Fruit fly (Drosophila melanogaster): ENCODE measurements around the gene CRAT.

Gene CRAT

DNA sequence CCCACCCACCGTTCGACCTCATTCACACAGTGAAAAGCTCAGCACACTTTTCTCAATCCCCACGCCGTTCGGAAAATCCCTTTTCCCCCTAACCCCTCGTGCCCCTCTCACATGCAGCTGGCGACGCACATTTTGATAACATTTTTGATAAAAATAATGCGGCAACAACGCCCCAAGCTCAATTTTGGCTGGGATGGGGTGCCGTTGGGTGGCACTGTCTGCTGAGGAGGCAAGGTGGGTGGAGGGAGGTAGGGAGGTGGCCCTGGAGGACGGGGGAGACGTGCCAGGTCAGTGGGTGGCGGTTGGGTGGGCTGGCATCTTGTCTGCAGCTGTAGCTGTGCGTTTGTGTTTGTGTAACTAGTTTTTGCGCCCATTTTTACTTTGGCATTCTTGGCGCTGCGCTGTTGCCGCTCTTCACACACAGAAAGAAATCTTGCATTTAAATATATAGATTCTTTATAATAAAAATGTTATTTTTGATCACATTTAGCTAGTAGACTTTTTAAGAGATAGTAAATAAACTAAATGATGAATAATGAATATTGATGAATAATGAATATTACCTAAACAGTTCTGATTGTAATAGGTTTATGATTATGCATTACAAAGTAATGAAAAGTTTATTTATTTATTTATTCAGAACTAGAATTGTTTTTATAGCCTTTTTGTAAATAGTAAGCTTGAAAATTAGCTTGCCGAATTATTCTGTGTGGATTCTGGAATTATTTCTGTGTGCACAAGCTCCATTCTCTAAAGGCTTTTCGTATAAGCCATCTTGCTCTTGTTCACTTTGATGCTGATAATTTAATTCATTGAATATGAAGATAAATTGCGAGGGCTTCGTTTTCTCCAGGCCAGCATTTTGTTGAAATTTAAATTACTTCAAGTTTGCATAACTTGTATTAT lies 38.8 kb upstream of the CRAT start (continued):
- TF ChIP-seq CG6854 (GFP tag; optimal IDR thresholded peaks at IDR 0.05) (no peak), CG8632 (GFP tag; optimal IDR thresholded peaks at IDR 0.05) (no peak), Smox (GFP tag; optimal IDR thresholded peaks at IDR 0.05) (no peak), CG3919 (GFP tag; optimal IDR thresholded peaks at IDR 0.05) (peak; percentile 10), esn (GFP tag; optimal IDR thresholded peaks at IDR 0.05) (no peak), CG10631 (GFP tag; optimal IDR thresholded peaks at IDR 0.05) (peak; percentile 16), CG34406 (GFP tag; optimal IDR thresholded peaks at IDR 0.05) (no peak), achi (GFP tag; optimal IDR thresholded peaks at IDR 0.05) (peak; percentile 24), Hr4 (GFP tag; optimal IDR thresholded peaks at IDR 0.05) (peak; percentile 9), dac (GFP tag; optimal IDR thresholded peaks at IDR 0.05) (no peak), Hr38 (GFP tag; optimal IDR thresholded peaks at IDR 0.05) (no peak), dsx (GFP tag; optimal IDR thresholded peaks at IDR 0.05; ENCODE audit: poor library complexity, severe bottlenecking) (peak; percentile 8), Blimp-1 (GFP tag; optimal IDR thresholded peaks at IDR 0.05) (no peak), Met (GFP tag; optimal IDR thresholded peaks at IDR 0.05) (no peak), Eip93F (GFP tag; optimal IDR thresholded peaks at IDR 0.05) (no peak), fd85E (GFP tag; optimal IDR thresholded peaks at IDR 0.05) (no peak), CG31627 (GFP tag; optimal IDR thresholded peaks at IDR 0.05) (no peak), acj6 (GFP tag; optimal IDR thresholded peaks at IDR 0.05) (peak; percentile 31), Hr39 (GFP tag; optimal IDR thresholded peaks at IDR 0.05) (no peak), CG7368 (GFP tag; optimal IDR thresholded peaks at IDR 0.05) (no peak)

DNA sequence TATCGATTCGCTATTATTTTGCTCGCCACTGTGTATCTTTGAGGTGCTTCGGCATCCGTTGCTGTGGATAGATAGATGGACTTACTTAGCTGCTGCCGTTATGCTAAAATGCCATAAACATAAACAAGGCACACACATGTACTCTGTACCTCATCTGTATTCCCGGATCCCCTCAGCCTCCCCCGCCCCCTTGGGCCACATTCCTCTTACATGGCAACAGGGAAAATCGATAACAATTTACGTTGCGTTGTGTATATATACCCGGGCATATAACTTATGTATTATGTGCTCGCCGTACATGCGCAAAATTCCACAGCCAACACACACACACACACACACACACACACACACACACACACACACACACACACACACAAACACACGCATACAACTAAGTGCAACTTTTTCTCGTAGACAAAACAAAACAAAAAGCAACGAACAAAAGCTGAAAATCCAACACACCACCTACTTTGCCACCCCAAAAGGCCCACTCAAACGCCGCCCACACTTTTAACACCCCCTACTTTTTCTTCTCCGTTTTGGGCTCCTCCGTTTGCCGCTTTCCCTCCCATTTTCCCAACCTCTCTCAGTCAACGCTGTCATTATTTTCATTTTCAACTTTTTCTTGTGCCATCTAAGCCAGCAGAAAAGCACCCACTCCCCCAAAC lies 38.1 kb upstream of the CRAT start:
- TF ChIP-seq CG34406 (GFP tag; optimal IDR thresholded peaks at IDR 0.05): no peak
- peak; percentile 28 for TF ChIP-seq Eip78C (GFP tag)

DNA sequence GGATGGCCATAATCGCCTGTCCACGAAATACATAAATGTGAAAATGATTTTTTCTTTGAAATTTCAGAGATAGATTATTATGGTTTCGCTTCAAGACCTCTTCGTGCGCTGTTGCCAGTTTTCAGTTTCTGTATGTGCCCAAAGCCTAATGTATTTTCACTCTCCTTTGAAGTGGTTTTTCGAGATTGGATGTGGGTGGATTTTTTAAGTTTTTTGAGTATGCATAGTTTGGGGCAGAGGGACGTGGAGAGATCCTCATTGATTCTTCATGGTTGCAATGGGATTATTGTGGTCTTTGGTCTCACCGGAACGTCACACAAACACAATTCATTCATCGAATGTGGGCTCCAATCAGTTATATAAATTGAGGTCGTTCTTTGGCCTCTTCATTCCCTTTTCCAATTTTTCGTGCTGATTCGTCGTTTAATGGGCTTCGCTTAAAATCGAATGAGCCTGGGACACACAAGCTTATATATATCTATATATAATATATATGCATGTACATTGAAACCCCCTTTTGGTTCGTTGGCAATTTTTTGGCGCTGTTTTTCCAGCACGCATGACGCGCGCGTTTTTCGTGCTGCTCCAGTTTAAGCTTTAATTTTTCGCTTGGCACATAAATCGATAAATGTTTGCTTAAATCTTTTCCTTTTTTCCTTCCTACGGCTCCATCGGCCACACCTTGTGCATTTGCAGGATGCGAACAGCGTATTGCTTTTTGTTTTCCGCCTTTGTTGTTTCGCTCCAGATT lies 35.8 kb upstream of the CRAT start:
- TF ChIP-seq CG6163 (GFP tag; IDR thresholded peaks at IDR 0.05) (no peak), CG8319 (GFP tag; optimal IDR thresholded peaks at IDR 0.05) (no peak), CG8632 (GFP tag; optimal IDR thresholded peaks at IDR 0.05) (no peak), Sox14 (GFP tag; optimal IDR thresholded peaks at IDR 0.05) (no peak), dac (GFP tag; optimal IDR thresholded peaks at IDR 0.05) (no peak), CG6276 (GFP tag; optimal IDR thresholded peaks at IDR 0.05) (no peak), CG34406 (GFP tag; optimal IDR thresholded peaks at IDR 0.05) (no peak), net (GFP tag; optimal IDR thresholded peaks at IDR 0.05) (no peak), Lpt (GFP tag; optimal IDR thresholded peaks at IDR 0.05) (no peak), CG1621 (tag; optimal IDR thresholded peaks at IDR 0.05) (no peak), svp (GFP tag) (peak; percentile 77), ss (GFP tag; optimal IDR thresholded peaks at IDR 0.05) (no peak), fkh (GFP tag; optimal IDR thresholded peaks at IDR 0.05) (no peak), pdm3 (GFP tag; optimal IDR thresholded peaks at IDR 0.05) (no peak), CG15336 (GFP tag; IDR thresholded peaks at IDR 0.05) (0 out of 2 replicates have a peak, but pooled peaks have one; percentile 15), Eip93F (GFP tag; optimal IDR thresholded peaks at IDR 0.05) (no peak)

Data from whole organism, prepupa.